Worm (Caenorhabditis elegans) whole organism, L1 larva: Measurements from ENCODE around the gene C03H5.6.

Experiments used
- alr-1 ChIP-seq: fragments of 200-800 bp; sonication (Bioruptor generic); optimal IDR thresholded peaks from 2 replicates; lab custom pipeline; 2018; ENCODE audit warnings: borderline replicate concordance, mild to moderate bottlenecking, missing genetic modification characterization, missing compliant biosample characterization
- elt-3 ChIP-seq, 6 experiments: fragments of 150-350 bp in 1 of 6; sonication (generic microtip); optimal IDR thresholded peaks; 2 replicates each; lab custom pipeline; 2017 to 2018; ENCODE audit warnings: missing biosample characterization in 6 of 6, missing genetic modification characterization in 6 of 6, inconsistent platforms in 1 of 6
- nhr-76 ChIP-seq: sonication (generic microtip); optimal IDR thresholded peaks from 2 replicates; lab custom pipeline; 2017; ENCODE audit warnings: missing biosample characterization, missing genetic modification characterization

DNA sequence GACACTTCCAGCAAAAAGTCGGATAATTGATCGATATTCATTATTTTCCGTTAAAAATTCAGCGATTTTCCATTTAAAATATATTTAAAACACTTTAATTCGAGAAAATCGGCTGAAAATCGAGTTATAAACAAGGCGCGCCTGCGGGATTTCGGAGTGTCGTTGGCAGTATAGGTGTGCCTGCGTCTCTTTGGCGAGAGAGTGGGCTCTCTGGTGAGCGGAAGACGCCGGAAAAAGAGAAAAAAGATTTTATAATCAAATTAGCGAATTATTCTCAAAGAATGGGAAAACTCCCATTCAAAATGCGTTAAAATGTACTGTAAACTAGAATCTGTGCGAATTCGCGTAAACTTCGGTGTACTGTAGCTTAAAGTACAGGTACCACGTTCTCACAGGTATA is 51.5 kb downstream of the C03H5.6 start, which contains the start of gene D1069.3:
- TF ChIP-seq alr-1 (tag; lab: Kevin White, UChicago): no peak
- no peak for TF ChIP-seq elt-3 (tag; optimal IDR thresholded peaks at IDR 0.05; lab: Kevin White, UChicago)
- TF ChIP-seq nhr-76 (tag; lab: Kevin White, UChicago): no peak
